Worm (Caenorhabditis elegans): ENCODE data around the gene str-8.

str-8 gene

DNA sequence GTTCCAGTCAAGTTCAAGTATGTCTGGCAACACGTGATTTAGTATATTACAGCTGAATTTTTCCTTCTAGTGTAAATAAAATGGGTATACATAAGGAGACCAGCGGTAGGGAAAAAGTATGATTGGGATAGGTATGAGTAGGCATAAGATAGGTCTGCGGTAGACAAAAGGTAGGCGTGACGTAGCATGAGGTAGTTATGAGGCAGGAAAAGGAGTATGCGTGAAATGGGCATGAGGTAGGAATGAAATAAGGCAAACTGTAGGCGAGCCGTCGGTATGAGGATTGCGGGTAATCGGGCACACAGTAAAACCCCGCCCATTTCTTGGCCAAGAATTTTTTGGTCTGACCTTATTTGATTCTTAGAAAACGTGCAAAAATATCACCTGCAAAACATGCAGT is 33.4 kb upstream of the str-8 start:
- peak; percentile 24 for TF ChIP-seq aha-1 (tag)
- no peak for TF ChIP-seq php-3 (GFP tag; IDR thresholded peaks at IDR 0.05)

DNA sequence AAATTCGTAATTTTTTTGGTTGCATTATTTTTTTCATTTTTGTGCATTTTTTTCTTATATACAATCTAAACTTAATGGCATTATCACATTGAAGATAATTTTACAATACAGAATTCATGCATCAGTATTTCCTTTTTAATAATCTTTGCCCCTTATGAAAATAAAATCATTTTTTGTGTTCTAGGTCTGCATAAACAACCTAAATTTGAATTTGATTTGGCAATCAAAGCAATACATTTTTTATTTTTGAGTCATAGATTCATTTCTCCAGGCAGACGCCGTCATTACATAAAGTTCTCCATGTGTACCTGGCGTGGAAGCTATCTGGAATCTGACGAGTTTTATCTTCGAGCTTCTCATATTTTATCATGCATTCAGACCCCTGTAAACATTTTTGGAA is 32.9 kb upstream of the str-8 start, which contains the start of gene srh-140:
TSS of gene srh-140 (plus strand) at position 301 of the 400 bp plus-strand sequence.
- no peak for TF ChIP-seq fkh-10 (GFP tag; optimal IDR thresholded peaks at IDR 0.05)
- TF ChIP-seq lin-38 (GFP tag; IDR thresholded peaks at IDR 0.05) = no peak
- TF ChIP-seq T26A8.4 (GFP tag; IDR thresholded peaks at IDR 0.05) = no peak
- TF ChIP-seq madf-9 (GFP tag; conservative IDR thresholded peaks at IDR 0.05) = no peak
- no peak for TF ChIP-seq nhr-76 (tag; optimal IDR thresholded peaks at IDR 0.05)
- TF ChIP-seq php-3 (GFP tag; IDR thresholded peaks at IDR 0.05) = no peak
- no peak for TF ChIP-seq D1046.2 (GFP tag; IDR thresholded peaks at IDR 0.05)
- TF ChIP-seq nhr-10 (tag; optimal IDR thresholded peaks at IDR 0.05) = no peak
- no peak for TF ChIP-seq ztf-7 (tag; optimal IDR thresholded peaks at IDR 0.05)
- TF ChIP-seq snpc-4 (tag; optimal IDR thresholded peaks at IDR 0.05) = no peak
- no peak for TF ChIP-seq ZK337.2 (GFP tag; IDR thresholded peaks at IDR 0.05)
- no peak for TF ChIP-seq lin-39 (tag; optimal IDR thresholded peaks at IDR 0.05)
- no peak for TF ChIP-seq lir-3 (tag; optimal IDR thresholded peaks at IDR 0.05)
- TF ChIP-seq saeg-2 (GFP tag; IDR thresholded peaks at IDR 0.05) = no peak
- TF ChIP-seq arid-1 (GFP tag; conservative IDR thresholded peaks at IDR 0.05) = no peak
- TF ChIP-seq mdl-1 (tag; optimal IDR thresholded peaks at IDR 0.05) = no peak
- no peak for TF ChIP-seq dmd-8 (GFP tag; IDR thresholded peaks at IDR 0.05)
- no peak for TF ChIP-seq skn-1 (tag; optimal IDR thresholded peaks at IDR 0.05)

DNA sequence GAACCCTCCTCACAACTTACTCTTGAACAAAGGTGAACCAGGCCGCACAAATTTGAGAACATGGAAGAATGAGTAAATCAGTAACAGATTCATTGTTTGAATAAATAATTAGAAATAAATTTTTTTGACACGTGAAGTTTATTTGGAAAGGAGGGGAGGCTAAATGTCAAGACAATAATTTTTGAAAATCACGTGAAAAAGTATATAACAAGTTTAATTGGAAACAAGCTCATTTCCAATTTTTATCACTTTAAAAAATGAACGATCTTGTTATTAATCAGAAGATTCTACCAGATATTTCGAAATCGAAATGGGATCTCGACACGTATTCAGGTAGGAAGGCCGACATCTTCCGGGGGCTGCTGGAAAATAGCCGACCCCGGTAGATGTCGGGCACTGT is 28.2 kb upstream of the str-8 start, which contains the start of the genes irld-57 and sfxn-1.3:
TSS of gene irld-57 (minus strand) at position 101 of the 400 bp plus-strand sequence.
TSS of gene sfxn-1.3 (plus strand) at position 232 of the 400 bp plus-strand sequence.
- TF ChIP-seq hlh-11 (tag; optimal IDR thresholded peaks at IDR 0.05) (no peak), mxl-2 (GFP tag; conservative IDR thresholded peaks at IDR 0.05) (no peak), zfp-2 (tag; optimal IDR thresholded peaks at IDR 0.05) (no peak), ztf-11 (tag; optimal IDR thresholded peaks at IDR 0.05) (no peak), ceh-82 (tag; optimal IDR thresholded peaks at IDR 0.05) (no peak), pqm-1 (tag; optimal IDR thresholded peaks at IDR 0.05) (no peak)

ce11 chrV:15730459-15730858 is 24.4 kb upstream of the str-8 start, which contains the start of gene Y6E2A.10:
TSS of gene Y6E2A.10 (minus strand) at chrV:15730559.
- no peak for TF ChIP-seq madf-5 (GFP tag; IDR thresholded peaks at IDR 0.05)
- TF ChIP-seq daf-8 (GFP tag; IDR thresholded peaks at IDR 0.05) = no peak
- no peak for TF ChIP-seq egl-27 (tag; optimal IDR thresholded peaks at IDR 0.05)
- TF ChIP-seq nhr-6 (tag; optimal IDR thresholded peaks at IDR 0.05) = no peak
- TF ChIP-seq unc-130 (GFP tag; optimal IDR thresholded peaks at IDR 0.05) = no peak
- no peak for TF ChIP-seq hif-1 (tag; optimal IDR thresholded peaks at IDR 0.05)
- no peak for TF ChIP-seq daf-12 (tag; optimal IDR thresholded peaks at IDR 0.05)
- TF ChIP-seq ztf-7 (tag; optimal IDR thresholded peaks at IDR 0.05) = no peak
- no peak for TF ChIP-seq lin-13 (GFP tag; optimal IDR thresholded peaks at IDR 0.05)
- no peak for TF ChIP-seq aly-2 (tag; optimal IDR thresholded peaks at IDR 0.05)
- TF ChIP-seq Y105C5A.15 (GFP tag; IDR thresholded peaks at IDR 0.05) = no peak
- no peak for TF ChIP-seq lin-29 (GFP tag; IDR thresholded peaks at IDR 0.05)
- TF ChIP-seq zip-2 (tag; optimal IDR thresholded peaks at IDR 0.05) = no peak
- no peak for TF ChIP-seq mep-1 (tag; optimal IDR thresholded peaks at IDR 0.05)
- TF ChIP-seq mdl-1 (tag; optimal IDR thresholded peaks at IDR 0.05) = no peak
